Worm (Caenorhabditis elegans) whole organism, late embryonic: Measurements from ENCODE around the gene ZC416.2.

Experiments
- C38D4.7 ChIP-seq: fragments of 200-800 bp; sonication (Bioruptor generic); optimal IDR thresholded peaks from 2 replicates; lab custom pipeline; 2018; ENCODE audit warnings: mild to moderate bottlenecking, missing genetic modification characterization, moderate library complexity, missing compliant biosample characterization
- K02D7.2 ChIP-seq: sonication (generic microtip); optimal IDR thresholded peaks from 2 replicates; lab custom pipeline; 2017; ENCODE audit warnings: mild to moderate bottlenecking, missing genetic modification characterization, missing compliant biosample characterization
- T23F11.4 ChIP-seq: fragments of 200-800 bp; sonication (Bioruptor generic); optimal IDR thresholded peaks from 2 replicates; lab custom pipeline; 2018; ENCODE audit warnings: mild to moderate bottlenecking, missing genetic modification characterization, missing compliant biosample characterization
- ceh-14 ChIP-seq: sonication (generic microtip); optimal IDR thresholded peaks from 2 replicates; lab custom pipeline; 2016; ENCODE audit warnings: missing genotype, missing genetic modification characterization, missing compliant biosample characterization
- ceh-19 ChIP-seq: fragments of 200-800 bp; sonication (Bioruptor generic); optimal IDR thresholded peaks from 2 replicates; lab custom pipeline; 2018; ENCODE audit warnings: mild to moderate bottlenecking, missing genetic modification characterization, missing compliant biosample characterization
- ceh-2 ChIP-seq: sonication (generic microtip); optimal IDR thresholded peaks from 2 replicates; lab custom pipeline; 2016; ENCODE audit warnings: missing genotype, missing genetic modification characterization, missing compliant biosample characterization
- ceh-31 ChIP-seq: sonication (generic microtip); optimal IDR thresholded peaks from 2 replicates; lab custom pipeline; 2016; ENCODE audit warnings: missing genetic modification characterization, missing compliant biosample characterization
- ceh-34 ChIP-seq: sonication (generic microtip); optimal IDR thresholded peaks from 2 replicates; lab custom pipeline; 2016; ENCODE audit warnings: mild to moderate bottlenecking, missing genetic modification characterization, missing compliant biosample characterization
- elt-2 ChIP-seq: sonication (generic microtip); optimal IDR thresholded peaks from 2 replicates; lab custom pipeline; 2016; ENCODE audit warnings: missing genetic modification reagents, missing genetic modification characterization, missing compliant biosample characterization
- fax-1 ChIP-seq: sonication (generic microtip); optimal IDR thresholded peaks from 2 replicates; lab custom pipeline; 2016; ENCODE audit warnings: missing genotype, missing genetic modification characterization, missing compliant biosample characterization
- hlh-13 ChIP-seq: fragments of 200-800 bp; sonication (Bioruptor generic); optimal IDR thresholded peaks from 2 replicates; lab custom pipeline; 2018; ENCODE audit warnings: mild to moderate bottlenecking, missing genetic modification characterization, missing compliant biosample characterization
- hlh-30 ChIP-seq: sonication (generic microtip); optimal IDR thresholded peaks from 2 replicates; lab custom pipeline; 2017; ENCODE audit warnings: antibody characterized with exemption, missing genetic modification characterization, missing compliant biosample characterization; ENCODE audit not compliant: insufficient read depth
- hlh-6 ChIP-seq: sonication (generic microtip); optimal IDR thresholded peaks from 2 replicates; lab custom pipeline; 2016; ENCODE audit warnings: missing genotype, missing genetic modification characterization, missing compliant biosample characterization
- lin-11 ChIP-seq: fragments of 200-800 bp; sonication (Bioruptor generic); optimal IDR thresholded peaks from 2 replicates; lab custom pipeline; 2018; ENCODE audit warnings: mild to moderate bottlenecking, missing genetic modification characterization, missing compliant biosample characterization
- nfya-1 ChIP-seq: sonication (generic microtip); optimal IDR thresholded peaks from 2 replicates; lab custom pipeline; 2017; ENCODE audit warnings: missing genetic modification characterization, mild to moderate bottlenecking, missing compliant biosample characterization, antibody characterized with exemption, moderate library complexity
- nhr-232 ChIP-seq: sonication (generic microtip); optimal IDR thresholded peaks from 2 replicates; lab custom pipeline; 2016; ENCODE audit warnings: missing genetic modification characterization, missing compliant biosample characterization
- npax-4 ChIP-seq: sonication (generic microtip); optimal IDR thresholded peaks from 2 replicates; lab custom pipeline; 2016; ENCODE audit warnings: missing genetic modification characterization, missing compliant biosample characterization
- pag-3 ChIP-seq: sonication (generic microtip); optimal IDR thresholded peaks from 2 replicates; lab custom pipeline; 2016; ENCODE audit warnings: missing compliant biosample characterization, missing genetic modification characterization, borderline replicate concordance
- pat-9 ChIP-seq: fragments of 200-800 bp; sonication (Bioruptor generic); optimal IDR thresholded peaks from 2 replicates; lab custom pipeline; 2018; ENCODE audit warnings: mild to moderate bottlenecking, missing genetic modification characterization, moderate library complexity, missing compliant biosample characterization
- pqm-1 ChIP-seq: sonication (generic microtip); optimal IDR thresholded peaks from 2 replicates; lab custom pipeline; 2016; ENCODE audit warnings: missing genetic modification characterization, missing compliant biosample characterization
- sdc-2 ChIP-seq: sonication (generic microtip); optimal IDR thresholded peaks from 2 replicates; lab custom pipeline; 2016; ENCODE audit warnings: missing genotype, missing genetic modification characterization, missing compliant biosample characterization
- ttx-3 ChIP-seq: sonication (generic microtip); optimal IDR thresholded peaks from 2 replicates; lab custom pipeline; 2016; ENCODE audit warnings: missing genetic modification reagents, missing genetic modification characterization, missing compliant biosample characterization
- unc-42 ChIP-seq: sonication (generic microtip); optimal IDR thresholded peaks from 2 replicates; lab custom pipeline; 2016; ENCODE audit warnings: missing genotype, missing genetic modification characterization, missing compliant biosample characterization
- unc-55 ChIP-seq: sonication (generic microtip); optimal IDR thresholded peaks from 2 replicates; lab custom pipeline; 2017; ENCODE audit warnings: missing biosample characterization, missing genetic modification reagents, missing genetic modification characterization
- unc-86 ChIP-seq: sonication (generic microtip); optimal IDR thresholded peaks from 2 replicates; lab custom pipeline; 2016; ENCODE audit warnings: missing genetic modification characterization, missing compliant biosample characterization
- zip-5 ChIP-seq: sonication (generic microtip); optimal IDR thresholded peaks from 2 replicates; lab custom pipeline; 2016; ENCODE audit warnings: missing genetic modification characterization, missing compliant biosample characterization

The ZC416.2 gene

ce11 chrIV:3666543-3666942 is 33.1 kb downstream of the ZC416.2 start:
- TF ChIP-seq K02D7.2 (tag; lab: Kevin White, UChicago) (no peak), nhr-232 (no peak), fax-1 (tag; lab: Kevin White, UChicago) (no peak), hlh-13 (no peak), pqm-1 (no peak), hlh-6 (tag; lab: Kevin White, UChicago) (no peak), T23F11.4 (GFP tag; lab: Kevin White, UChicago) (no peak), nfya-1 (tag; lab: Kevin White, UChicago) (no peak), ceh-34 (tag; lab: Kevin White, UChicago) (no peak), C38D4.7 (no peak), ttx-3 (no peak), unc-86 (no peak), sdc-2 (tag; lab: Kevin White, UChicago) (no peak), lin-11 (tag; lab: Kevin White, UChicago) (no peak), pag-3 (no peak), npax-4 (tag; lab: Kevin White, UChicago) (no peak), ceh-14 (tag; lab: Kevin White, UChicago) (no peak), zip-5 (tag; lab: Kevin White, UChicago) (no peak), ceh-19 (no peak), elt-2 (no peak)

- TF ChIP-seq npax-4 (tag; lab: Kevin White, UChicago) (no peak), unc-42 (peak; percentile 82)
Measured at ce11 chrIV:3667796-3668195, 34.4 kb downstream of the ZC416.2 start.

- no peak for TF ChIP-seq pat-9 (tag; lab: Kevin White, UChicago)
- TF ChIP-seq ceh-2: no peak
- TF ChIP-seq unc-55 (GFP tag; lab: Kevin White, UChicago): no peak
Measured at ce11 chrIV:3668603-3669002, 35.2 kb downstream of the ZC416.2 start, which contains the start of gene fmil-1. Gene fmil-1, minus strand, starts transcription at chrIV:3668703.

ce11 chrIV:3681763-3682162 is 48.3 kb downstream of the ZC416.2 start:
- no peak for TF ChIP-seq hlh-30 (tag; lab: Kevin White, UChicago)
- peak; percentile 15 for TF ChIP-seq ceh-31 (tag; lab: Kevin White, UChicago)
